Worm (Caenorhabditis elegans) whole organism, mixed stage, embryonic: ENCODE data around the gene Y53F4B.12.

Experiments
- M03D4.4 ChIP-seq: sonication (generic microtip); optimal IDR thresholded peaks from 2 replicates; lab custom pipeline; 2017; ENCODE audit warnings: mild to moderate bottlenecking, missing genetic modification characterization, missing compliant biosample characterization
- bed-3 ChIP-seq: fragments of 200-800 bp; sonication (Bioruptor generic); optimal IDR thresholded peaks from 3 replicates; lab custom pipeline; 2018; ENCODE audit warnings: mild to moderate bottlenecking, missing genetic modification characterization, moderate library complexity, missing compliant biosample characterization
- blmp-1 ChIP-seq: fragments of 150-350 bp; optimal IDR thresholded peaks from 2 replicates; lab custom pipeline; 2014; ENCODE audit warnings: missing biosample characterization, missing genetic modification characterization
- ceh-39 ChIP-seq: fragments of 150-350 bp; optimal IDR thresholded peaks from 2 replicates; lab custom pipeline; 2014; ENCODE audit warnings: missing biosample characterization, missing genetic modification characterization
- ceh-43 ChIP-seq: fragments of 200-800 bp; sonication (Bioruptor generic); optimal IDR thresholded peaks from 2 replicates; lab custom pipeline; 2018; ENCODE audit warnings: mild to moderate bottlenecking, missing genetic modification characterization, moderate library complexity, missing compliant biosample characterization
- ceh-83 ChIP-seq: fragments of 200-800 bp; sonication (Bioruptor generic); optimal IDR thresholded peaks from 2 replicates; lab custom pipeline; 2018; ENCODE audit warnings: mild to moderate bottlenecking, missing genetic modification characterization, missing compliant biosample characterization
- ces-1 ChIP-seq: fragments of 150-350 bp; optimal IDR thresholded peaks from 2 replicates; lab custom pipeline; 2014; ENCODE audit warnings: missing biosample characterization, missing genetic modification reagents, missing genetic modification characterization
- cnd-1 ChIP-seq: fragments of 200-800 bp; sonication (Bioruptor generic); optimal IDR thresholded peaks from 2 replicates; lab custom pipeline; 2018; ENCODE audit warnings: mild to moderate bottlenecking, missing genetic modification characterization, missing compliant biosample characterization
- drap-1 ChIP-seq: fragments of 200-800 bp; sonication (Bioruptor generic); optimal IDR thresholded peaks from 3 replicates; lab custom pipeline; 2018; ENCODE audit warnings: mild to moderate bottlenecking, missing genetic modification characterization, missing compliant biosample characterization
- elt-1 ChIP-seq: sonication (generic microtip); optimal IDR thresholded peaks from 2 replicates; lab custom pipeline; 2017; ENCODE audit warnings: missing genetic modification characterization, mild to moderate bottlenecking, missing compliant biosample characterization, antibody characterized with exemption, moderate library complexity, borderline replicate concordance; ENCODE audit not compliant: insufficient read depth
- elt-3 ChIP-seq: fragments of 150-350 bp; optimal IDR thresholded peaks from 2 replicates; lab custom pipeline; 2014; ENCODE audit warnings: missing biosample characterization, missing genetic modification characterization
- flh-1 ChIP-seq: fragments of 200-800 bp; sonication (Bioruptor generic); optimal IDR thresholded peaks from 2 replicates; lab custom pipeline; 2018; ENCODE audit warnings: mild to moderate bottlenecking, missing genetic modification characterization, moderate library complexity, missing compliant biosample characterization
- ham-2 ChIP-seq: fragments of 200-800 bp; sonication (Bioruptor generic); optimal IDR thresholded peaks from 2 replicates; lab custom pipeline; 2018; ENCODE audit warnings: mild to moderate bottlenecking, missing genetic modification characterization, missing compliant biosample characterization
- hlh-1 ChIP-seq: fragments of 150-350 bp; optimal IDR thresholded peaks from 2 replicates; lab custom pipeline; 2014; ENCODE audit warnings: missing biosample characterization, missing genetic modification reagents, missing genetic modification characterization
- lin-13 ChIP-seq: fragments of 150-350 bp; optimal IDR thresholded peaks from 2 replicates; lab custom pipeline; 2014; ENCODE audit warnings: missing biosample characterization, missing genetic modification characterization
- lin-32 ChIP-seq: fragments of 200-800 bp; sonication (Bioruptor generic); optimal IDR thresholded peaks from 2 replicates; lab custom pipeline; 2018; ENCODE audit warnings: mild to moderate bottlenecking, missing genetic modification characterization, missing compliant biosample characterization
- lsy-2 ChIP-seq: fragments of 150-350 bp; optimal IDR thresholded peaks from 2 replicates; lab custom pipeline; 2014; ENCODE audit warnings: missing biosample characterization, missing genetic modification characterization
- mab-5 ChIP-seq: fragments of 150-350 bp; optimal IDR thresholded peaks from 2 replicates; lab custom pipeline; 2014; ENCODE audit warnings: missing biosample characterization, missing genetic modification characterization
- mep-1 ChIP-seq: fragments of 150-350 bp; optimal IDR thresholded peaks from 2 replicates; lab custom pipeline; 2017; ENCODE audit warnings: missing biosample characterization, missing genetic modification reagents, missing genetic modification characterization, inconsistent platforms
- mls-2 ChIP-seq: sonication (generic microtip); optimal IDR thresholded peaks from 2 replicates; lab custom pipeline; 2016; ENCODE audit warnings: mild to moderate bottlenecking, missing genetic modification characterization, moderate library complexity, missing compliant biosample characterization
- nhr-12 ChIP-seq: fragments of 150-350 bp; optimal IDR thresholded peaks from 2 replicates; lab custom pipeline; 2014; ENCODE audit warnings: missing biosample characterization, missing genetic modification characterization
- nhr-2 ChIP-seq: fragments of 150-350 bp; optimal IDR thresholded peaks from 2 replicates; lab custom pipeline; 2014; ENCODE audit warnings: missing biosample characterization, missing genetic modification characterization
- nhr-237 ChIP-seq: fragments of 150-350 bp; optimal IDR thresholded peaks from 2 replicates; lab custom pipeline; 2014; ENCODE audit warnings: missing biosample characterization, missing genetic modification characterization
- nhr-28 ChIP-seq: fragments of 150-350 bp; optimal IDR thresholded peaks from 2 replicates; lab custom pipeline; 2014; ENCODE audit warnings: missing biosample characterization, missing genetic modification characterization
- nhr-76 ChIP-seq: sonication (generic microtip); optimal IDR thresholded peaks from 2 replicates; lab custom pipeline; 2017; ENCODE audit warnings: missing biosample characterization, missing genetic modification characterization
- pha-4 ChIP-seq: fragments of 150-350 bp; optimal IDR thresholded peaks from 2 replicates; lab custom pipeline; 2018; ENCODE audit warnings: missing biosample characterization, missing genetic modification reagents, missing genetic modification characterization
- sem-2 ChIP-seq: fragments of 200-800 bp; sonication (Bioruptor generic); optimal IDR thresholded peaks from 2 replicates; lab custom pipeline; 2018; ENCODE audit warnings: mild to moderate bottlenecking, missing genetic modification characterization, missing compliant biosample characterization
- snpc-4 ChIP-seq: fragments of 150-350 bp; optimal IDR thresholded peaks from 2 replicates; lab custom pipeline; 2014; ENCODE audit warnings: missing biosample characterization, missing genetic modification characterization
- sptf-1 ChIP-seq: sonication (generic microtip); optimal IDR thresholded peaks from 2 replicates; lab custom pipeline; 2017; ENCODE audit warnings: mild to moderate bottlenecking, missing genetic modification characterization, moderate library complexity, missing compliant biosample characterization
- tbx-8 ChIP-seq: fragments of 200-800 bp; sonication (Bioruptor generic); optimal IDR thresholded peaks from 2 replicates; lab custom pipeline; 2018; ENCODE audit warnings: mild to moderate bottlenecking, missing genetic modification characterization, moderate library complexity, missing compliant biosample characterization
- unc-120 ChIP-seq: sonication (generic microtip); optimal IDR thresholded peaks from 2 replicates; lab custom pipeline; 2017; ENCODE audit warnings: missing genetic modification characterization, missing compliant biosample characterization; ENCODE audit not compliant: poor library complexity, severe bottlenecking
- unc-39 ChIP-seq: fragments of 150-350 bp; optimal IDR thresholded peaks from 2 replicates; lab custom pipeline; 2014; ENCODE audit warnings: missing biosample characterization, missing genetic modification characterization
- unc-62 ChIP-seq: fragments of 150-350 bp; optimal IDR thresholded peaks from 2 replicates; lab custom pipeline; 2014; ENCODE audit warnings: missing biosample characterization, missing genetic modification reagents, missing genetic modification characterization
- zip-8 ChIP-seq: fragments of 150-350 bp; optimal IDR thresholded peaks from 2 replicates; lab custom pipeline; 2014; ENCODE audit warnings: missing biosample characterization, missing genetic modification characterization
- ztf-11 ChIP-seq: fragments of 150-350 bp; optimal IDR thresholded peaks from 2 replicates; lab custom pipeline; 2014; ENCODE audit warnings: missing biosample characterization, missing genetic modification characterization

The Y53F4B.12 gene

ce11 chrII:15004538-15004937 lies 14.5 kb upstream of the Y53F4B.12 start:
- no peak for TF ChIP-seq ceh-43
- TF ChIP-seq lin-13 (tag; lab: Kevin White, UChicago) = peak; percentile 42
- TF ChIP-seq mep-1 (tag; lab: Kevin White, UChicago) = peak; percentile 10

DNA sequence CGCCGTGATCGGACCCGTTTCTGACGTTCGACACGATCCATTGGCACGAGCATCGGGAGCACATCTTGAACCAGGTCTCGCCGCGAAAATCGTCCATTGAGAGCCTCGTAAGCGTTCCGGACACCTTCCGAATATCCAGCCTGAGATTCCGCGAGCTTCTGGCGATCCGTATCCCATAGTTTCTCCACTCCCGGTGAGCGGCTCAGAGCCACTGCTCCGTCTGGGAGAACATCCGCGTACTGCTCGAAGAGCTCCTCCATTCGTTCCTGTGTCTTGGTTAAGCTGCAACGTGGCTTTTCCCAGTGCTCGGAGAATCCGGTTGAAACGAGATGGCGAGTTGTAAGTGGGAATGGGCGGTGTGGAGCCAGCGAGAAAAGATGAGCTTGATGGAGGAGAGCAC lies 13.9 kb upstream of the Y53F4B.12 start:
- no peak for TF ChIP-seq zip-8 (tag; lab: Kevin White, UChicago)
- no peak for TF ChIP-seq nhr-12 (tag; lab: Kevin White, UChicago)
- TF ChIP-seq cnd-1 (tag; lab: Kevin White, UChicago) = no peak
- TF ChIP-seq mab-5 (tag; lab: Kevin White, UChicago) = no peak
- no peak for TF ChIP-seq ham-2
- no peak for TF ChIP-seq blmp-1 (tag; lab: Kevin White, UChicago)
- TF ChIP-seq lsy-2 (tag; lab: Kevin White, UChicago) = no peak
- TF ChIP-seq lin-32 (GFP tag; lab: Kevin White, UChicago) = no peak
- TF ChIP-seq unc-39 = no peak
- no peak for TF ChIP-seq M03D4.4 (tag; lab: Kevin White, UChicago)

DNA sequence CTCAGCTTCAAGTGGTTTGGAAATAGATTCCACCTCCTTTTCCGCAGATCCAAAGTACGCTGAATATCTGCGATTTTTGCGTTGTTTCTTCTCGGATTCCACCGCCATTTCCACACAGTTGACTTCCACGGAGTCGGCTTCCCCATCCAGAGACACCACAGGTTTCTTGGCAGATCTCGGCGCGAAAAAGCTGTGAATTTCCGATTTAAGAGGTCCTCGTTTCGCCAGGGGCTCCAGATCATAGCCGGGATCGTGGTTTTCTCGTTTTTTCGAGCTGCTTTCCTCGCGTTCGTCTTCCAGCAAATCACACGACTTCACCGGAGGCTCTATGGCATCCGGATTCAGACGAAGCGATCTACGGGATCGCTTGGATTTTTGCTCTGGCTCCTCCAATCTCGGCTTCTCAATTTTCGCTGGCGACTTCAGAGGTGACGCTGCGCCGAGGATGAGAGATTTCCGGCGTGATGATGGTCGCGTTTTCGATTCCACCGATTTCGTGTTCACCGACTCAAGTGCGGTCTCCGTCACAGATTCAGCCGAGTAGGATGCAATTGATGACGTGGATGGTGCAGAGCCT lies 10.5 kb upstream of the Y53F4B.12 start:
- peak; percentile 14 for TF ChIP-seq mls-2 (tag; lab: Kevin White, UChicago)
- TF ChIP-seq drap-1 (GFP tag; lab: Kevin White, UChicago) = no peak
- TF ChIP-seq unc-62 = no peak

DNA sequence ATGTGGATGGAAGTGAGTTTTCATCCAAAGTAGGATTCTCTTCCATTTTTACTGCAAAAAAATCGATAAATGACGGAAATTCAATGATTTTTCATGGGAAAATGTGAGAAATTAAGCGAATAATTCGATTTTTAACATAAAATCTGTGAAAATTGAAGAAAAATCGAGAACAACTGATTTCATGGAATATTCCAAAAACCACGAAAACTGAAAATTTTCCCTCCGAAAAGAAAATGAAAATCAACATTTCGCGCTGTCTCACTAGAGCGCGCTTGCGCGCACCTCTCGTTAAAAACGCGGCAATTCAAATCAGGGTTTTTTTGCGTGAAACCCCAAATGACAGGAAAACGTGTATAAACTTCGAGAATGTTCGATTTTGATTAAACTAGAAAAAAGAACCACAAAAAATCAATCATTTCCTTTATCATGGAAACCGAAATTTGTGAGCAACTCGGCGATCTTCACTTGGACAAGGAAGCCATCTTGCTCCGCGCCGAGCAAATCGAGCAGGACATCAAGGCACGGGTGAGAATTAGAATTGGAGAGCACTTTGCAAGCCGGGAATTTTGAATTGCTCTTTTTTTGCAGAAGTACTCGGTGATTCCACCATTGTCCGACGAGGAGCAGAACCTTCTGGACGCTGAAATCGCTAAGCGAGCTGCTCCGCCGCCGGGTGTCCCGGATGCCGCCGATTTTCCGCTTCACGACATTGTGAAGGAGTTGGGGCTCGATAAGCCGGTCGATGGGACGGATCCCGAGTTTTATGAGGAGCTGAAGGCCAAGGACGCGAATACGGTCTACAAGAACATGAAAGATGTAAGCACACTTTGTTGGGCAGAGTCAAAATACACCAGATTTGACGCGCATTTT lies 8.4 kb upstream of the Y53F4B.12 start, which contains the start of the genes Y53F4B.9 and Y53F4B.11:
TSS of gene Y53F4B.9 (minus strand) at position 51 of the 870 bp plus-strand sequence.
TSS of gene Y53F4B.11 (plus strand) at position 383 of the 870 bp plus-strand sequence.
- no peak for TF ChIP-seq elt-1 (tag; lab: Kevin White, UChicago)
- no peak for TF ChIP-seq sem-2 (GFP tag; lab: Kevin White, UChicago)
- no peak for TF ChIP-seq mls-2 (tag; lab: Kevin White, UChicago)
- TF ChIP-seq elt-3 = no peak
- peak; percentile 32 for TF ChIP-seq sptf-1 (tag; lab: Kevin White, UChicago)
- TF ChIP-seq zip-8 (tag; lab: Kevin White, UChicago) = no peak
- no peak for TF ChIP-seq nhr-12 (tag; lab: Kevin White, UChicago)
- TF ChIP-seq pha-4 (tag; lab: Kevin White, UChicago) = peak; percentile 34
- TF ChIP-seq drap-1 (GFP tag; lab: Kevin White, UChicago) = no peak
- peak; percentile 94 for TF ChIP-seq mep-1 (tag; lab: Kevin White, UChicago)
- no peak for TF ChIP-seq snpc-4 (tag; lab: Kevin White, UChicago)
- peak; percentile 65 for TF ChIP-seq ces-1 (GFP tag; lab: Kevin White, UChicago)
- no peak for TF ChIP-seq M03D4.4 (tag; lab: Kevin White, UChicago)
- TF ChIP-seq cnd-1 (tag; lab: Kevin White, UChicago) = no peak
- no peak for TF ChIP-seq unc-39
- TF ChIP-seq tbx-8 = no peak
- TF ChIP-seq nhr-28 (tag; lab: Kevin White, UChicago) = no peak
- TF ChIP-seq hlh-1 (tag; lab: Kevin White, UChicago) = peak; percentile 31
- no peak for TF ChIP-seq ceh-83 (GFP tag; lab: Kevin White, UChicago)
- TF ChIP-seq blmp-1 (tag; lab: Kevin White, UChicago) = no peak
- TF ChIP-seq lin-32 (GFP tag; lab: Kevin White, UChicago) = no peak
- TF ChIP-seq ham-2 = no peak
- TF ChIP-seq nhr-2 = peak; percentile 24
- TF ChIP-seq bed-3 (GFP tag; lab: Kevin White, UChicago) = no peak
- peak; percentile 44 for TF ChIP-seq ceh-39 (tag; lab: Kevin White, UChicago)
- peak; percentile 83 for TF ChIP-seq nhr-237 (tag; lab: Kevin White, UChicago)
- TF ChIP-seq ztf-11 (tag; lab: Kevin White, UChicago) = no peak
- TF ChIP-seq nhr-76 (tag; lab: Kevin White, UChicago) = no peak
- peak; percentile 24 for TF ChIP-seq lin-13 (tag; lab: Kevin White, UChicago)
- peak; percentile 28 for TF ChIP-seq unc-62
- TF ChIP-seq ceh-43 = no peak
- no peak for TF ChIP-seq mab-5 (tag; lab: Kevin White, UChicago)
- TF ChIP-seq flh-1 (GFP tag; lab: Kevin White, UChicago) = no peak
- TF ChIP-seq lsy-2 (tag; lab: Kevin White, UChicago) = peak; percentile 74
- TF ChIP-seq unc-120 = no peak
